Worm (Caenorhabditis elegans): ENCODE results near the gene srg-27.

DNA sequence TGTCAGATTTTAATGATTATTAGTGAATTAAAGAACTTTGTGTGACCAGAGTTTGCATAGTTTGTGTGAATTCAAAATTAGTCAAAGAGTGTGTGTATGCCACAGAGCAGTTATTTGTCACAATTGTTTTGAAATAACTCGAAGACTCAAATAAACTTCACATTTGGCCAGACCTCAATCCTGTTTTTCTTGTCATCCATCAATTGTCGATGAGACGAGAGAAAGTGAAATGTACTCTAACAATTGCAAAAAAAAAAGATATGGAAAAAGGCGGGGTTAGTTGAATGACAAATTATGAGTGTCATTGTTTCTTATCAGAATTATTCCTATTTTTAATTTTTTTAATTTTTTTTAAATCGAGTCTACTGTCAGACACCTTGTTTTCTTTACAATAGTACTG is 25.3 kb downstream of the srg-27 start, which contains the start of gene T09D3.8:
- no peak for TF ChIP-seq tbx-11 (GFP tag; IDR thresholded peaks at IDR 0.05)
- no peak for TF ChIP-seq B0310.2 (tag; optimal IDR thresholded peaks at IDR 0.05)
- TF ChIP-seq scrt-1 (GFP tag; IDR thresholded peaks at IDR 0.05) = no peak
- TF ChIP-seq F13C5.2 (tag; optimal IDR thresholded peaks at IDR 0.05) = no peak
